Worm (Caenorhabditis elegans) whole organism, L3 larva: ENCODE data around the gene Y32F6B.9.

Source experiments
- aly-2 ChIP-seq: fragments of 150-350 bp; optimal IDR thresholded peaks from 2 replicates; lab custom pipeline; 2014; ENCODE audit warnings: missing biosample characterization, missing genetic modification characterization
- ama-1 ChIP-seq: fragments of 150-350 bp; optimal IDR thresholded peaks from 2 replicates; lab custom pipeline; 2018
- ceh-16 ChIP-seq: sonication (generic microtip); optimal IDR thresholded peaks from 2 replicates; lab custom pipeline; 2017; ENCODE audit warnings: missing biosample characterization, missing genetic modification characterization
- ceh-82 ChIP-seq: fragments of 150-350 bp; optimal IDR thresholded peaks from 2 replicates; lab custom pipeline; 2014; ENCODE audit warnings: missing biosample characterization, missing genetic modification characterization
- egl-27 ChIP-seq: sonication (generic microtip); optimal IDR thresholded peaks from 4 replicates; lab custom pipeline; 2017; ENCODE audit warnings: missing biosample characterization, missing genetic modification reagents, missing genetic modification characterization
- egl-5 ChIP-seq: fragments of 150-350 bp; optimal IDR thresholded peaks from 2 replicates; lab custom pipeline; 2017; ENCODE audit warnings: missing biosample characterization, missing genetic modification reagents, missing genetic modification characterization, inconsistent platforms
- elt-2 ChIP-seq: sonication (generic microtip); optimal IDR thresholded peaks from 2 replicates; lab custom pipeline; 2016; ENCODE audit warnings: missing genetic modification reagents, mild to moderate bottlenecking, missing genetic modification characterization, missing compliant biosample characterization
- eor-1 ChIP-seq, 2 experiments: fragments of 150-350 bp; optimal IDR thresholded peaks; 2 replicates each; lab custom pipeline; 2014 to 2018; ENCODE audit warnings: missing biosample characterization in 2 of 2, missing genetic modification characterization in 2 of 2
- fkh-10 ChIP-seq: sonication (generic microtip); optimal IDR thresholded peaks from 2 replicates; lab custom pipeline; 2017; ENCODE audit warnings: missing biosample characterization, missing genetic modification reagents, missing genetic modification characterization
- fkh-2 ChIP-seq: fragments of 150-350 bp; optimal IDR thresholded peaks from 2 replicates; lab custom pipeline; 2014; ENCODE audit warnings: missing biosample characterization, missing genetic modification reagents, missing genetic modification characterization
- fos-1 ChIP-seq: fragments of 150-350 bp; optimal IDR thresholded peaks from 2 replicates; lab custom pipeline; 2014; ENCODE audit warnings: missing biosample characterization, missing genetic modification characterization
- hmg-11 ChIP-seq: sonication (generic microtip); optimal IDR thresholded peaks from 2 replicates; lab custom pipeline; 2016; ENCODE audit warnings: missing genetic modification characterization, missing compliant biosample characterization
- jun-1 ChIP-seq: fragments of 150-350 bp; optimal IDR thresholded peaks from 2 replicates; lab custom pipeline; 2014; ENCODE audit warnings: missing biosample characterization, missing genetic modification reagents, missing genetic modification characterization
- lin-15B ChIP-seq: fragments of 150-350 bp; optimal IDR thresholded peaks from 2 replicates; lab custom pipeline; 2014; ENCODE audit warnings: missing biosample characterization, missing genetic modification characterization
- lsy-12 ChIP-seq: sonication (generic microtip); optimal IDR thresholded peaks from 2 replicates; lab custom pipeline; 2016; ENCODE audit warnings: mild to moderate bottlenecking, missing genetic modification characterization, missing compliant biosample characterization
- mdl-1 ChIP-seq: fragments of 150-350 bp; optimal IDR thresholded peaks from 2 replicates; lab custom pipeline; 2014; ENCODE audit warnings: missing biosample characterization, missing genetic modification characterization
- nfya-1 ChIP-seq: sonication (generic microtip); optimal IDR thresholded peaks from 2 replicates; lab custom pipeline; 2017; ENCODE audit warnings: missing genetic modification characterization, mild to moderate bottlenecking, missing compliant biosample characterization, antibody characterized with exemption, moderate library complexity; ENCODE audit not compliant: insufficient read depth
- nhr-12 ChIP-seq: fragments of 150-350 bp; optimal IDR thresholded peaks from 2 replicates; lab custom pipeline; 2014; ENCODE audit warnings: missing biosample characterization, missing genetic modification characterization
- nhr-25 ChIP-seq: sonication (generic microtip); optimal IDR thresholded peaks from 2 replicates; lab custom pipeline; 2017; ENCODE audit warnings: missing biosample characterization, missing genetic modification characterization
- nhr-43 ChIP-seq: sonication (generic microtip); optimal IDR thresholded peaks from 2 replicates; lab custom pipeline; 2016; ENCODE audit warnings: mild to moderate bottlenecking, missing genetic modification characterization, missing compliant biosample characterization; ENCODE audit not compliant: poor library complexity, severe bottlenecking
- nhr-67 ChIP-seq: fragments of 150-350 bp; optimal IDR thresholded peaks from 2 replicates; lab custom pipeline; 2014; ENCODE audit warnings: missing biosample characterization, missing genetic modification characterization
- pha-4 ChIP-seq: fragments of 150-350 bp; optimal IDR thresholded peaks from 2 replicates; lab custom pipeline; 2014; ENCODE audit warnings: missing biosample characterization, missing genetic modification reagents, missing genetic modification characterization
- pqm-1 ChIP-seq: fragments of 150-350 bp; optimal IDR thresholded peaks from 2 replicates; lab custom pipeline; 2017; ENCODE audit warnings: missing biosample characterization, missing genetic modification characterization, inconsistent platforms
- sea-2 ChIP-seq: fragments of 150-350 bp; sonication (generic microtip); optimal IDR thresholded peaks from 4 replicates; lab custom pipeline; 2014; ENCODE audit warnings: missing biosample characterization, missing genetic modification reagents, missing genetic modification characterization
- skn-1 ChIP-seq: fragments of 150-350 bp; optimal IDR thresholded peaks from 2 replicates; lab custom pipeline; 2014; ENCODE audit warnings: missing biosample characterization, missing genetic modification characterization
- snpc-4 ChIP-seq: fragments of 150-350 bp; optimal IDR thresholded peaks from 2 replicates; lab custom pipeline; 2014; ENCODE audit warnings: missing biosample characterization, missing genetic modification characterization
- tbx-2 ChIP-seq: sonication (generic microtip); optimal IDR thresholded peaks from 2 replicates; lab custom pipeline; 2016; ENCODE audit warnings: mild to moderate bottlenecking, missing genetic modification characterization, missing compliant biosample characterization
- unc-39 ChIP-seq: sonication (generic microtip); optimal IDR thresholded peaks from 4 replicates; lab custom pipeline; 2017; ENCODE audit warnings: missing biosample characterization, missing genetic modification characterization
- ztf-4 ChIP-seq: fragments of 150-350 bp; optimal IDR thresholded peaks from 2 replicates; lab custom pipeline; 2014; ENCODE audit warnings: missing biosample characterization, missing genetic modification characterization

Y32F6B.9 gene

ce11 chrV:10471007-10471406 lies 7.5 kb upstream of the Y32F6B.9 start:
- TF ChIP-seq pha-4 (tag; lab: Kevin White, UChicago), result peak; percentile 13
- no peak for TF ChIP-seq ztf-4 (tag; lab: Kevin White, UChicago)
- TF ChIP-seq ama-1 (lab: Kevin White, UChicago), result peak; percentile 21

DNA sequence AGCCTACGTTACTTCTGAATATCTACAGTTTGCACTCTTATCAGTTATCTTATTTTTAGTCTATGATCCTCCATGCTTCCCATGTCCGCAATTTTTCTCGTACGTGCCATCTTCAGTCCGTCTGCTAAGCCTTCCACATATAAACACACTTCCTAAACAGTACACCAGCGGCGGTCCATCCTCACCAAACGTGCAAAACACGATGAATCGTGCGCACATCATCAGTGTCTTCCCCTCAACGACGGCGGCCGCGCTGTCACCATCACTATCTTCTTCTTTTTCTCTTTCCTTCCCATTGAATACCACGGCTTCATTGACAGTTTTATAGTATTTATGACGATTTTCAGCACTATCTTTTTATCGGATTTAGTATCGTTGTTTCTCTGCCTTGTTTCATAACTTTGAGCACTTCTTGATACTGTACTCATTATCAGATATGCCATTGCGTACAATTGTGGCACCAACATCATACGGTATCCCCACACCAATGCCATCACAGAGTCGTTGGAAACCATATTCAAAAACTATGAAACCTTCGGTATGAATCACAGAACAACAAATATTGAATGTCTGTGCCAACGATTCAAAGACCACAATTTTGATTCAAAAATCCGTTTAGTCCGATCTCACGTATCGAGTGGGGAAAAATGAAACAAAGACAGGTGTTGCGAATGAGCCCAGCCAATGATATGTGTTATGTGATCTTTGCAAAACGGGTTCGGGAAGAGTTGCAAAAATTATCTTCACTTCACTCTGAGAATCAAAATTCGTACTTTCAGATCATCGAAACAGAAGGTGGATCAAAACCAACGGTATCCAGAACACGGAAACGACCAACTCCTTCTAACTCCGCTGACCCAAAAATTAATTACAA lies 5.4 kb upstream of the Y32F6B.9 start:
- peak; percentile 85 for TF ChIP-seq ama-1 (lab: Kevin White, UChicago)
- TF ChIP-seq nhr-43, result no peak
- TF ChIP-seq egl-5 (tag; lab: Kevin White, UChicago), result peak; percentile 1

- TF ChIP-seq jun-1 (tag; lab: Kevin White, UChicago), result no peak
- TF ChIP-seq pha-4 (tag; lab: Kevin White, UChicago), result peak; percentile 64
Observed at ce11 chrV:10474040-10474439, 4.5 kb upstream of the Y32F6B.9 start.

DNA sequence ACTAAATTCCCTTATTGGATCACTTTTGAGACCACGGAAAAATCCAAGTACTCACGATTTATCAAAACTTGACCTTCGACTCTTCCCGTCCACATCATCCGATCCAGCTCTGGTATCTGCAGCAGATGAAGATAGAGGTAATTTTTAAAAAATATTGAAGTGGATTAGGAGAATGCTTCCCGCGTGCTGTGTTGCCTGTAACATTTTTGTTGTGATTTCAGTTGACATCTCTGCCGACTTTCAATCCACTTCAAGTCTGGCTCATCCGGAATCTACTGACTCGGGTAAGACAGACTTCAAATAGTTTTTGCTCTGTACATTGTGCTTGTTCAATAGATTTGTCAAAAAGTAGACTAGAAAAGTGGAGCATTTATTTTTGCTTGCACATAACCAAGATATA lies 3.1 kb upstream of the Y32F6B.9 start:
- TF ChIP-seq fkh-10 (GFP tag; lab: Kevin White, UChicago) (no peak), aly-2 (tag; lab: Kevin White, UChicago) (no peak), ceh-82 (tag; lab: Kevin White, UChicago) (no peak), nhr-25 (tag; lab: Kevin White, UChicago) (no peak), sea-2 (GFP tag; lab: Kevin White, UChicago) (no peak)

- TF ChIP-seq ceh-16 (tag; lab: Kevin White, UChicago) (no peak), eor-1 (tag; optimal IDR thresholded peaks at IDR 0.05; lab: Kevin White, UChicago) (peak in 1 of 2 experiments; percentile 22), fos-1 (tag; lab: Kevin White, UChicago) (no peak), ama-1 (lab: Kevin White, UChicago) (peak; percentile 95), pha-4 (tag; lab: Kevin White, UChicago) (peak; percentile 46)
- TF ChIP-seq, all 47 proteins: peak for 3
Observed at ce11 chrV:10476864-10477443, 1.5 kb upstream of the Y32F6B.9 start.

DNA sequence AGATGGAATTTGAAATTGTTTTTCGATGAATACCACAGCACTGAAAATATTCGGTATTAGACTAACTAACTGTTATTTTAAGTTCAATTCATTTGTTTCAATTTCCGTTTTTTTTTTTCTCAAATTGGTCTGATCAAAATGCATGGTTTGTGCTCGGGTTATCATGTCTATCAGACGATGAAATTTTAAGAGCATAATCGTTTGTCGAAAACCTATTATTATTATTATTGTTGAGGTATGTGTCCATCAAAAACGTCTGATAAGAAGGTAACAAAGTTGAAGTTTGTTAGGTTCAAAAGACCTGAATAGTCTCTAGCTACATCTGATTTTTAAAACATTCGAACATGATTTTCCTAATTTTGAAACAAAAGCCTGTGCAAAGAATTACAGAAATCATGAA lies 5.5 kb downstream of the Y32F6B.9 start:
- TF ChIP-seq elt-2 (tag; lab: Kevin White, UChicago) (peak; percentile 85), ztf-4 (tag; lab: Kevin White, UChicago) (no peak), snpc-4 (no peak), tbx-2 (tag; lab: Kevin White, UChicago) (no peak), pqm-1 (tag; lab: Kevin White, UChicago) (peak; percentile 16)

ce11 chrV:10484640-10485039 lies 6.1 kb downstream of the Y32F6B.9 start, which contains the start of gene Y32F6B.1:
Gene Y32F6B.1, minus strand, starts transcription at chrV:10484740.
- TF ChIP-seq fkh-2 (tag; lab: Kevin White, UChicago) (no peak), ceh-16 (tag; lab: Kevin White, UChicago) (no peak), jun-1 (tag; lab: Kevin White, UChicago) (no peak), ztf-4 (tag; lab: Kevin White, UChicago) (no peak), sea-2 (GFP tag; lab: Kevin White, UChicago) (no peak), mdl-1 (tag; lab: Kevin White, UChicago) (no peak), nhr-43 (no peak), lin-15B (tag; lab: Kevin White, UChicago) (no peak), lsy-12 (no peak), nhr-12 (tag; lab: Kevin White, UChicago) (no peak), hmg-11 (tag; lab: Kevin White, UChicago) (no peak)

- TF ChIP-seq hmg-11 (tag; lab: Kevin White, UChicago) (no peak), nfya-1 (tag; lab: Kevin White, UChicago) (no peak), egl-27 (tag; lab: Kevin White, UChicago) (no peak), lsy-12 (no peak), unc-39 (tag; lab: Kevin White, UChicago) (no peak), elt-2 (tag; lab: Kevin White, UChicago) (peak; percentile 73), sea-2 (GFP tag; lab: Kevin White, UChicago) (no peak), nhr-12 (tag; lab: Kevin White, UChicago) (no peak), pqm-1 (tag; lab: Kevin White, UChicago) (peak; percentile 59), skn-1 (no peak), nhr-67 (tag; lab: Kevin White, UChicago) (no peak)
- TF ChIP-seq, all 47 proteins: peak for 2
Observed at ce11 chrV:10485389-10485788, 6.9 kb downstream of the Y32F6B.9 start.
